Worm (Caenorhabditis elegans) whole organism, L2 larva: ENCODE results near the gene lig-1.
A peak's percentile ranks its signal among the peaks of the same experiment; 100 is the strongest.

Experiments used
- C34F6.9 ChIP-seq: fragments of 150-350 bp; optimal IDR thresholded peaks from 2 replicates; lab custom pipeline; 2014; ENCODE audit warnings: missing biosample characterization, missing genetic modification characterization
- F13H6.1 ChIP-seq: sonication (generic microtip); optimal IDR thresholded peaks from 2 replicates; lab custom pipeline; 2016; ENCODE audit warnings: missing genetic modification characterization, missing compliant biosample characterization
- R02D3.7 ChIP-seq: fragments of 150-350 bp; optimal IDR thresholded peaks from 2 replicates; lab custom pipeline; 2014; ENCODE audit warnings: missing biosample characterization, missing genetic modification characterization
- Y55F3AM.14 ChIP-seq: fragments of 200-800 bp; sonication (Bioruptor generic); optimal IDR thresholded peaks from 2 replicates; lab custom pipeline; 2018; ENCODE audit warnings: mild to moderate bottlenecking, missing genetic modification characterization, missing compliant biosample characterization
- alr-1 ChIP-seq: fragments of 150-350 bp; optimal IDR thresholded peaks from 2 replicates; lab custom pipeline; 2014; ENCODE audit warnings: missing biosample characterization, missing genetic modification characterization
- aly-2 ChIP-seq: fragments of 150-350 bp; optimal IDR thresholded peaks from 2 replicates; lab custom pipeline; 2014; ENCODE audit warnings: missing biosample characterization, missing genetic modification characterization
- blmp-1 ChIP-seq: sonication (generic microtip); optimal IDR thresholded peaks from 2 replicates; lab custom pipeline; 2017; ENCODE audit warnings: missing genetic modification characterization, mild to moderate bottlenecking, missing compliant biosample characterization, antibody characterized with exemption, moderate library complexity; ENCODE audit not compliant: insufficient read depth
- ceh-16 ChIP-seq: fragments of 150-350 bp; optimal IDR thresholded peaks from 2 replicates; lab custom pipeline; 2014; ENCODE audit warnings: missing biosample characterization, missing genetic modification characterization
- ceh-82 ChIP-seq: fragments of 150-350 bp; optimal IDR thresholded peaks from 2 replicates; lab custom pipeline; 2014; ENCODE audit warnings: missing biosample characterization, missing genetic modification characterization
- crh-2 ChIP-seq: sonication (generic microtip); optimal IDR thresholded peaks from 2 replicates; lab custom pipeline; 2017; ENCODE audit warnings: missing biosample characterization, missing genetic modification characterization
- egl-27 ChIP-seq: sonication (generic microtip); optimal IDR thresholded peaks from 3 replicates; lab custom pipeline; 2017; ENCODE audit warnings: missing biosample characterization, missing genetic modification reagents, missing genetic modification characterization
- elt-1 ChIP-seq: fragments of 150-350 bp; optimal IDR thresholded peaks from 2 replicates; lab custom pipeline; 2014; ENCODE audit warnings: missing biosample characterization, missing genetic modification characterization
- elt-3 ChIP-seq: sonication (generic microtip); optimal IDR thresholded peaks from 2 replicates; lab custom pipeline; 2017; ENCODE audit warnings: missing biosample characterization, missing genetic modification characterization
- gmeb-1 ChIP-seq: fragments of 150-350 bp; optimal IDR thresholded peaks from 2 replicates; lab custom pipeline; 2014; ENCODE audit warnings: missing biosample characterization, missing genetic modification characterization
- lin-11 ChIP-seq: fragments of 150-350 bp; sonication (generic microtip); optimal IDR thresholded peaks from 2 replicates; lab custom pipeline; 2014; ENCODE audit warnings: missing biosample characterization, missing genetic modification characterization, inconsistent platforms, mixed read lengths
- lsy-2 ChIP-seq, 2 experiments: fragments of 150-350 bp in 1 of 2; sonication (generic microtip) in 1 of 2; optimal IDR thresholded peaks; 2 replicates each; lab custom pipeline; 2014 to 2017; ENCODE audit warnings: missing biosample characterization in 2 of 2, missing genetic modification characterization in 2 of 2
- mab-5 ChIP-seq: fragments of 150-350 bp; optimal IDR thresholded peaks from 2 replicates; lab custom pipeline; 2014; ENCODE audit warnings: missing biosample characterization, missing genetic modification characterization
- mdl-1 ChIP-seq, 2 experiments: fragments of 150-350 bp in 1 of 2; sonication (generic microtip) in 1 of 2; optimal IDR thresholded peaks; 2 replicates each; lab custom pipeline; 2017; ENCODE audit warnings: missing biosample characterization in 2 of 2, missing genetic modification characterization in 2 of 2
- nhr-10 ChIP-seq: sonication (generic microtip); optimal IDR thresholded peaks from 2 replicates; lab custom pipeline; 2017; ENCODE audit warnings: missing biosample characterization, missing genetic modification characterization
- nhr-25 ChIP-seq: fragments of 150-350 bp; sonication (generic microtip); optimal IDR thresholded peaks from 3 replicates; lab custom pipeline; 2014; ENCODE audit warnings: missing biosample characterization, missing genetic modification characterization
- nhr-77 ChIP-seq: fragments of 150-350 bp; optimal IDR thresholded peaks from 2 replicates; lab custom pipeline; 2014; ENCODE audit warnings: missing biosample characterization, missing genetic modification characterization
- peb-1 ChIP-seq: fragments of 150-350 bp; optimal IDR thresholded peaks from 2 replicates; lab custom pipeline; 2014; ENCODE audit warnings: missing biosample characterization, missing genetic modification characterization
- sma-3 ChIP-seq: sonication (generic microtip); optimal IDR thresholded peaks from 2 replicates; lab custom pipeline; 2016; ENCODE audit warnings: missing genetic modification reagents, missing genetic modification characterization, missing compliant biosample characterization
- sma-9 ChIP-seq, 2 experiments: fragments of 150-350 bp in 1 of 2; sonication (generic microtip) in 1 of 2; optimal IDR thresholded peaks; 2 replicates each; lab custom pipeline; 2014 to 2016; ENCODE audit warnings: missing genetic modification characterization in 2 of 2, mild to moderate bottlenecking in 1 of 2, missing biosample characterization in 1 of 2, missing compliant biosample characterization in 1 of 2, missing genetic modification reagents in 1 of 2, moderate library complexity in 1 of 2
- unc-39 ChIP-seq: fragments of 150-350 bp; optimal IDR thresholded peaks from 2 replicates; lab custom pipeline; 2014; ENCODE audit warnings: missing biosample characterization, missing genetic modification characterization
- unc-55 ChIP-seq: fragments of 150-350 bp; sonication (generic microtip); optimal IDR thresholded peaks from 3 replicates; lab custom pipeline; 2014; ENCODE audit warnings: missing biosample characterization, missing genetic modification reagents, missing genetic modification characterization
- zag-1 ChIP-seq: fragments of 150-350 bp; optimal IDR thresholded peaks from 2 replicates; lab custom pipeline; 2014; ENCODE audit warnings: missing biosample characterization, missing genetic modification characterization
- ztf-11 ChIP-seq: sonication (generic microtip); optimal IDR thresholded peaks from 2 replicates; lab custom pipeline; 2017; ENCODE audit warnings: missing biosample characterization, missing genetic modification characterization

lig-1 gene

DNA sequence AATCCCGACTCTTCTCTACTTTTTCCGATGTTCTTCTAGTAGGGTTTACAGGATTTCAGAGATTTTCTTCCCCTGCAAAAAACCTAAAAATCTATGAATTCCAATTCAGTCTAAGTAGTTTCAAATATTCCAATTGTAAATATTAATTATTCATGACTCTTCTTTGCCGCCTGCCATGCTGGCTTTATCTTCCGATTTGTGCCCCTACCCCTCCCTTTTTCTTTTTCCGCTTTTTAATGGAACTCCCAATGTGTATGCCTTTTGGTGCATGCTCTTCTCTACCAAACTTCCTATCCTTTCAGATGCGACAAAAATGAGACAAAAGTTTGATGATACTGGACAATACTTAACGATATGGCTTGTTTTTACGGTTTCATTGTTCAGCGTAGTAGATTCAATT, 10.8 kb downstream of the lig-1 start, which contains the start of gene nrx-1:
Gene nrx-1 (plus strand): TSS at position 301 of the 400 bp plus-strand sequence.
- TF ChIP-seq F13H6.1 (tag; lab: Kevin White, UChicago): no peak
- no peak for TF ChIP-seq alr-1 (tag; lab: Kevin White, UChicago)
- TF ChIP-seq lsy-2 (tag; optimal IDR thresholded peaks at IDR 0.05; lab: Kevin White, UChicago): no peak
- TF ChIP-seq nhr-10 (tag; lab: Kevin White, UChicago): no peak
- TF ChIP-seq unc-39 (tag; lab: Kevin White, UChicago): no peak
- TF ChIP-seq mdl-1 (tag; optimal IDR thresholded peaks at IDR 0.05; lab: Kevin White, UChicago): no peak
- no peak for TF ChIP-seq elt-3 (tag; lab: Kevin White, UChicago)
- TF ChIP-seq unc-55 (GFP tag; lab: Kevin White, UChicago): no peak
- TF ChIP-seq sma-3 (GFP tag; lab: Kevin White, UChicago): no peak
- TF ChIP-seq zag-1 (tag; lab: Kevin White, UChicago): no peak

DNA sequence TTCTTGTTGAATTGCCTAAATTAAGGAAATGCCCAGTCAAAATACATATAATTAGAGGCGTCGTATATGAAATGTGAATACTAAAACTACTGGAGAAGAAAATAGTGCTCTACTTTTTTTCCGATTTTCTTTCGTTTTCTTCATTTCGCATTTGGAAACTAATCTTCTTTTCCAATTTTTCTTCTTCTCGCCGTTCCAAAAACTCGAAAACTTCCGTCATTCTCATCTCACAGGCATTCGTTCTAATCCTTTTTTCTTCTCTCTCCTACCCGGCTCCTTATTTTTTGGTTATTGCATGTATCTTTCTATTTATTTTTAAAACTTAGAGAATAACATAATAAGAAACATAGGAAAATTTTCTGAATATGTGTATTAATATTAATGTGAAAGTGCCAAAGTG, 19.0 kb downstream of the lig-1 start:
- TF ChIP-seq sma-3 (GFP tag; lab: Kevin White, UChicago): no peak
- no peak for TF ChIP-seq crh-2 (tag; lab: Kevin White, UChicago)
- peak; percentile 91 for TF ChIP-seq unc-55 (GFP tag; lab: Kevin White, UChicago)
- TF ChIP-seq ceh-16 (tag; lab: Kevin White, UChicago): no peak
- TF ChIP-seq egl-27 (tag; lab: Kevin White, UChicago): no peak

DNA sequence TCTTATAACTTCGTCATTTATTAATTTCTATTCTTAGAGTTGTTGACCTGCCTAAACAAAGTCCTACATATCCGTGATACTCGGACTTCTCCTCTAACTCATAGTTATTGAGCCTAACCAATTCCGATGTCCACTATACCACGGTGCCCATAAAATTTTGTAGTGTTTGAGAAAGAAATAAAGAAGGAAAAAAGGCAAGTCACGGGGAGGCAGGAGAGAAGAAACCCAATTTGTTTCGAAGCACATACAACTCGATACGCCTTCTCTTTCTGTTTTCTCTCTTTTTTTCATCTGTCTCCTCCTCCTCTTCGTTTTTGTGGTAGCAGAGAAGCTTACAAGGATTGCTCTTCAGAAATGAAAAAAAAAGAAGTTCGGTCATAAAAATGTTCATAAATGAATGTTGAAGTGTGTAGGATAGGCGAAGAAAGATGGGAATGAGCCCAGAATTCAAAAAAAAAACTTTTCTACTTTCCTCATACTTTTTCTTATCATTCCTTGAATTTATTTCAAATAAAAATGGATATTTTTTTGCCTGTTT, 20.8 kb downstream of the lig-1 start:
- TF ChIP-seq C34F6.9 (tag; lab: Kevin White, UChicago) (peak; percentile 53), unc-55 (GFP tag; lab: Kevin White, UChicago) (peak; percentile 44), peb-1 (no peak), ceh-82 (tag; lab: Kevin White, UChicago) (no peak), R02D3.7 (no peak), lsy-2 (tag; optimal IDR thresholded peaks at IDR 0.05; lab: Kevin White, UChicago) (peak in 1 of 2 experiments; percentile 10), aly-2 (tag; lab: Kevin White, UChicago) (no peak), ztf-11 (tag; lab: Kevin White, UChicago) (no peak), alr-1 (tag; lab: Kevin White, UChicago) (no peak), zag-1 (tag; lab: Kevin White, UChicago) (peak; percentile 25), nhr-25 (tag; lab: Kevin White, UChicago) (no peak)

ce11 chrV:10838204-10838603, 24.3 kb downstream of the lig-1 start:
- TF ChIP-seq sma-9 (GFP tag; optimal IDR thresholded peaks at IDR 0.05; lab: Kevin White, UChicago) (no peak), sma-9 (tag; optimal IDR thresholded peaks at IDR 0.05; lab: Kevin White, UChicago) (no peak), gmeb-1 (tag; lab: Kevin White, UChicago) (no peak), lin-11 (tag; lab: Kevin White, UChicago) (no peak), egl-27 (tag; lab: Kevin White, UChicago) (no peak), aly-2 (tag; lab: Kevin White, UChicago) (no peak), alr-1 (tag; lab: Kevin White, UChicago) (no peak), unc-55 (GFP tag; lab: Kevin White, UChicago) (peak; percentile 52), blmp-1 (tag; lab: Kevin White, UChicago) (no peak), sma-3 (GFP tag; lab: Kevin White, UChicago) (no peak), mab-5 (peak; percentile 58), Y55F3AM.14 (GFP tag; lab: Kevin White, UChicago) (peak; percentile 46), elt-3 (tag; lab: Kevin White, UChicago) (no peak)

ce11 chrV:10839398-10839797, 25.5 kb downstream of the lig-1 start:
- TF ChIP-seq ceh-82 (tag; lab: Kevin White, UChicago) (no peak), nhr-77 (tag; lab: Kevin White, UChicago) (no peak), crh-2 (tag; lab: Kevin White, UChicago) (no peak), elt-1 (tag; lab: Kevin White, UChicago) (no peak), sma-9 (GFP tag; optimal IDR thresholded peaks at IDR 0.05; lab: Kevin White, UChicago) (no peak), sma-9 (tag; optimal IDR thresholded peaks at IDR 0.05; lab: Kevin White, UChicago) (no peak), mab-5 (no peak), ceh-16 (tag; lab: Kevin White, UChicago) (no peak), R02D3.7 (no peak), F13H6.1 (tag; lab: Kevin White, UChicago) (no peak), lin-11 (tag; lab: Kevin White, UChicago) (no peak)
- TF ChIP-seq, all 48 proteins: peak for 0
